Fruit fly (Drosophila melanogaster) whole organism, embryonic: ENCODE results near the gene CG31882.

ENCODE experiments used
- CG10959 ChIP-seq: fragments of 200-800 bp; sonication (Bioruptor generic); IDR thresholded peaks from 2 replicates; pipeline ENCODE4 v1.3.6; 2022; ENCODE audit warnings: missing biosample characterization, missing genetic modification characterization
- CG6254 ChIP-seq: fragments of 200-800 bp; sonication (Bioruptor generic); optimal IDR thresholded peaks from 3 replicates; lab custom pipeline; 2017; ENCODE audit warnings: mild to moderate bottlenecking, missing biosample characterization, missing genetic modification reagents, missing genetic modification characterization
- CG7963 ChIP-seq: fragments of 200-800 bp; sonication (Bioruptor generic); IDR thresholded peaks from 3 replicates; pipeline ENCODE4 v1.3.6; 2022; ENCODE audit warnings: missing biosample characterization, missing genetic modification characterization; ENCODE audit not compliant: partially characterized antibody
- MTF-1 ChIP-seq: fragments of 200-800 bp; sonication (Bioruptor generic); optimal IDR thresholded peaks from 2 replicates; lab custom pipeline; 2018; ENCODE audit warnings: missing biosample characterization, mild to moderate bottlenecking, missing genetic modification characterization, borderline replicate concordance
- Ptx1 ChIP-seq: fragments of 200-800 bp; sonication (Bioruptor generic); IDR thresholded peaks from 2 replicates; pipeline ENCODE4 v1.3.6; 2022; ENCODE audit warnings: missing biosample characterization, missing genetic modification characterization
- Sin3A ChIP-seq: fragments of >200 bp; optimal IDR thresholded peaks from 2 replicates; lab custom pipeline; 2018
- bsh ChIP-seq, 2 experiments: fragments of 200-800 bp; sonication (Bioruptor generic); optimal IDR thresholded peaks; 2 replicates each; lab custom pipeline; 2017 to 2018; ENCODE audit warnings: mild to moderate bottlenecking in 2 of 2, missing biosample characterization in 2 of 2, missing genetic modification characterization in 2 of 2, moderate library complexity in 1 of 2
- fru ChIP-seq: fragments of >200 bp; optimal IDR thresholded peaks from 2 replicates; lab custom pipeline; 2017
- unpg ChIP-seq: fragments of 200-800 bp; sonication (Bioruptor generic); optimal IDR thresholded peaks from 3 replicates; lab custom pipeline; 2018; ENCODE audit warnings: missing biosample characterization, mild to moderate bottlenecking, missing genetic modification characterization, moderate library complexity

- TF ChIP-seq CG10959 (GFP tag; lab: Robert Waterston, UW) (no peak), Sin3A (lab: Kevin White, UChicago) (no peak), Ptx1 (no peak), fru (lab: Kevin White, UChicago) (no peak), unpg (GFP tag; lab: Kevin White, UChicago) (no peak), CG7963 (GFP tag; lab: Robert Waterston, UW) (no peak), CG6254 (GFP tag; lab: Kevin White, UChicago) (no peak), MTF-1 (GFP tag; lab: Kevin White, UChicago) (no peak), bsh (GFP tag; optimal IDR thresholded peaks at IDR 0.05; lab: Kevin White, UChicago) (no peak)
Observed at dm6 chr2L:9601220-9601619, 23.9 kb downstream of the CG31882 start.
